Fruit fly (Drosophila melanogaster) whole organism, adult: ENCODE data around the gene CG14891.

Source experiments
- CG12768 ChIP-seq: fragments of 200-800 bp; sonication (Bioruptor generic); optimal IDR thresholded peaks from 2 replicates; lab custom pipeline; 2017; ENCODE audit warnings: missing biosample characterization, missing genetic modification characterization, mild to moderate bottlenecking, moderate library complexity, missing genetic modification reagents
- CG14711 ChIP-seq: fragments of 200-800 bp; sonication (Bioruptor generic); optimal IDR thresholded peaks from 2 replicates; lab custom pipeline; 2018; ENCODE audit warnings: missing biosample characterization, mild to moderate bottlenecking, missing genetic modification characterization, moderate library complexity
- CG5204 ChIP-seq: fragments of 200-800 bp; sonication (Bioruptor generic); optimal IDR thresholded peaks from 2 replicates; lab custom pipeline; 2016; ENCODE audit warnings: missing biosample characterization, missing genetic modification characterization
- Clk ChIP-seq: fragments of 200-800 bp; sonication (Bioruptor generic); optimal IDR thresholded peaks from 2 replicates; lab custom pipeline; 2017; ENCODE audit warnings: missing biosample characterization, missing genetic modification characterization
- Hr96 ChIP-seq: fragments of 200-800 bp; sonication (Bioruptor generic); optimal IDR thresholded peaks from 2 replicates; lab custom pipeline; 2016; ENCODE audit warnings: missing biosample characterization, missing genetic modification characterization
- Mnt ChIP-seq: fragments of 200-800 bp; sonication (Bioruptor generic); optimal IDR thresholded peaks from 2 replicates; lab custom pipeline; 2016; ENCODE audit warnings: missing biosample characterization, mild to moderate bottlenecking, missing genetic modification characterization
- bab1 ChIP-seq: fragments of 200-800 bp; sonication (Bioruptor generic); optimal IDR thresholded peaks from 3 replicates; lab custom pipeline; 2019; ENCODE audit warnings: missing biosample characterization, mild to moderate bottlenecking, missing genetic modification characterization, moderate library complexity
- kay ChIP-seq: fragments of 200-800 bp; sonication (Bioruptor generic); peaks from one replicate; lab custom pipeline; 2016; ENCODE audit warnings: missing biosample characterization, missing genetic modification characterization, borderline replicate concordance
- ovo ChIP-seq: fragments of 200-800 bp; sonication (Bioruptor generic); optimal IDR thresholded peaks from 2 replicates; lab custom pipeline; 2016; ENCODE audit warnings: missing biosample characterization, missing genetic modification characterization
- pad ChIP-seq: fragments of 200-800 bp; sonication (Bioruptor generic); optimal IDR thresholded peaks from 3 replicates; lab custom pipeline; 2017; ENCODE audit warnings: missing biosample characterization, missing genetic modification characterization, mild to moderate bottlenecking, moderate library complexity, missing genetic modification reagents
- tj ChIP-seq: fragments of 200-800 bp; sonication (Bioruptor generic); optimal IDR thresholded peaks from 3 replicates; lab custom pipeline; 2017; ENCODE audit warnings: missing biosample characterization, mild to moderate bottlenecking, missing genetic modification characterization, moderate library complexity

dm6 chr3R:16605929-16606328 is 34.6 kb downstream of the CG14891 start:
- TF ChIP-seq CG5204 (GFP tag; lab: Kevin White, UChicago): no peak
- TF ChIP-seq bab1 (GFP tag; lab: Kevin White, UChicago): no peak
- no peak for TF ChIP-seq Mnt (GFP tag; lab: Kevin White, UChicago)
- TF ChIP-seq CG12768 (GFP tag; lab: Kevin White, UChicago): no peak
- TF ChIP-seq tj (GFP tag; lab: Kevin White, UChicago): no peak
- no peak for TF ChIP-seq Hr96 (GFP tag; lab: Kevin White, UChicago)
- no peak for TF ChIP-seq ovo (GFP tag; lab: Kevin White, UChicago)
- TF ChIP-seq CG14711: no peak
- no peak for TF ChIP-seq kay
- TF ChIP-seq Clk: no peak
- no peak for TF ChIP-seq pad (GFP tag; lab: Kevin White, UChicago)
